Worm (Caenorhabditis elegans): ENCODE results near the gene dna-2.

The dna-2 gene

DNA sequence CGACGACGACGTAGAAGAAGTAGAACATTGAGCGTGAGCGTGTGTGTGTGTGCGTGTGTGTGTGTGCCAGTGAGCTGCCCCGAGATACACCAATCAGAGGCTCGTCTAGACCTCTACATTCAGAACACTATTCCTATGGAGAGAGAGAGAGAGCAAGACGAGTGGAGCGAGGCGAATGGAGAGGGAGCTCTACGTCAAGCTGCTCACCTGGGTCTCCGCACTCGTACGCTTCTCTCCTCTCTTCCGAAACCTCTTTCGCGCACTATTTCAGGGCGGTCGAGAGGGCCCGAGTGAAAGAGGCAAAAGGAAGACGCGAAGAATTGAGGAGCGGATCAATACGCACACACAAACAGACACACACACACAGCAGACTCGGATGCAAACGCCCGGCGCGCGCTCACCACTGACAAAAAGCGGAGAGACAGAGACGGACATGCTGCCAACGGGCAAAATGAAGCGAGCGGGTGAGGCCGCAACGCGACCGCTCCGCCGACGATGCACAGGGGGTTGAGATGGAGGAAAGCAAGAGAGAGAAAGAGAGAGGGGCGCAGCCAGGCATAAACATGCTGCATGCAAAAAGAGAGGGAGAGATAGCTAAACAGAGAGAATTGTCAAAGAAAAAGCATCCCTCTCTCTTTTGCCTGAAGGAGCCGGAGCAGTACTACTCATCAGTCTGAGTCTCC is 28.6 kb upstream of the dna-2 start (continued):
- TF ChIP-seq snpc-3.4 (tag; optimal IDR thresholded peaks at IDR 0.05) (no peak), Y53F4B.3 (GFP tag; IDR thresholded peaks at IDR 0.05) (no peak), aptf-2 (GFP tag; conservative IDR thresholded peaks at IDR 0.05) (no peak), Y56A3A.18 (GFP tag; IDR thresholded peaks at IDR 0.05) (no peak), hrde-1 (tag; optimal IDR thresholded peaks at IDR 0.05; ENCODE audit: borderline replicate concordance) (no peak), ztf-18 (tag; optimal IDR thresholded peaks at IDR 0.05) (peak; percentile 66), xnd-1 (tag; optimal IDR thresholded peaks at IDR 0.05) (no peak), let-607 (tag; optimal IDR thresholded peaks at IDR 0.05) (peak; percentile 66 to 77), tbp1 (GFP tag; optimal IDR thresholded peaks at IDR 0.05) (peak; percentile 32), lag-1 (GFP tag; IDR thresholded peaks at IDR 0.05) (no peak), lir-1 (GFP tag; conservative IDR thresholded peaks at IDR 0.05) (peak; percentile 66), lin-26 (GFP tag; IDR thresholded peaks at IDR 0.05) (0 out of 2 replicates have a peak, but pooled peaks have one; percentile 61), ztf-26 (tag; optimal IDR thresholded peaks at IDR 0.05) (peak; percentile 2), repo-1 (tag; optimal IDR thresholded peaks at IDR 0.05) (peak; percentile 70), F57C9.4 (tag; optimal IDR thresholded peaks at IDR 0.05) (no peak), zfh-2 (GFP tag; conservative IDR thresholded peaks at IDR 0.05) (peak; percentile 99), K11D2.4 (GFP tag; IDR thresholded peaks at IDR 0.05) (peak; percentile 73), tbx-9 (tag; optimal IDR thresholded peaks at IDR 0.05; ENCODE audit: borderline replicate concordance) (no peak), zim-3 (tag; optimal IDR thresholded peaks at IDR 0.05) (no peak), lsl-1 (GFP tag; optimal IDR thresholded peaks at IDR 0.05) (no peak), lin-40 (tag; optimal IDR thresholded peaks at IDR 0.05) (peak; percentile 91), ztf-25 (GFP tag; IDR thresholded peaks at IDR 0.05) (no peak), die-1 (tag; optimal IDR thresholded peaks at IDR 0.05) (peak; percentile 60), lsy-27 (tag; optimal IDR thresholded peaks at IDR 0.05; ENCODE audit: borderline replicate concordance, insufficient read depth) (no peak), ceh-27 (GFP tag; optimal IDR thresholded peaks at IDR 0.05) (peak; percentile 76), snpc-4 (GFP tag; optimal IDR thresholded peaks at IDR 0.05) (no peak), snpc-4 (tag; optimal IDR thresholded peaks at IDR 0.05) (peak in 3 of 4 experiments; percentile 51 to 74 (median 59)), atf-7 (tag; optimal IDR thresholded peaks at IDR 0.05) (peak; percentile 75), ceh-40 (GFP tag; IDR thresholded peaks at IDR 0.05) (no peak), B0261.1 (tag; optimal IDR thresholded peaks at IDR 0.05) (no peak), nfyb-1 (GFP tag; IDR thresholded peaks at IDR 0.05) (peak; percentile 81; the same call in 1 of the 2 replicates), dpff-1 (tag; optimal IDR thresholded peaks at IDR 0.05) (peak; percentile 50), dpl-1 (GFP tag; optimal IDR thresholded peaks at IDR 0.05) (no peak), F22D6.2 (tag; optimal IDR thresholded peaks at IDR 0.05) (no peak), hlh-12 (tag; optimal IDR thresholded peaks at IDR 0.05) (no peak), bed-1 (GFP tag; IDR thresholded peaks at IDR 0.05) (no peak), ztf-6 (GFP tag; IDR thresholded peaks at IDR 0.05) (no peak), C17E4.6 (GFP tag; IDR thresholded peaks at IDR 0.05) (no peak), T07F8.4 (tag; optimal IDR thresholded peaks at IDR 0.05) (peak; percentile 41), ceh-58 (GFP tag; IDR thresholded peaks at IDR 0.05) (no peak), somi-1 (GFP tag; optimal IDR thresholded peaks at IDR 0.05) (peak; percentile 17), egl-44 (GFP tag; IDR thresholded peaks at IDR 0.05) (no peak), F55B11.4 (tag; optimal IDR thresholded peaks at IDR 0.05; ENCODE audit: borderline replicate concordance, insufficient read depth) (no peak), F10E7.11 (tag; optimal IDR thresholded peaks at IDR 0.05) (peak; percentile 51), nhr-90 (tag; optimal IDR thresholded peaks at IDR 0.05) (peak; percentile 63), athp-1 (tag; optimal IDR thresholded peaks at IDR 0.05) (peak; percentile 53), akir-1 (GFP tag; optimal IDR thresholded peaks at IDR 0.05) (peak; percentile 63), let-526 (GFP tag; IDR thresholded peaks at IDR 0.05) (no peak)

All from whole organism, young adult.